Fruit fly (Drosophila melanogaster) whole organism, embryonic: ENCODE results near the gene CG31800.
A peak's percentile ranks its signal among the peaks of the same experiment; 100 is the strongest.

Experiments
- B-H1 ChIP-seq: fragments of 200-800 bp; sonication (Bioruptor generic); IDR thresholded peaks from 3 replicates; pipeline ENCODE4 v1.3.6; 2022; ENCODE audit warnings: missing biosample characterization, missing genetic modification characterization
- CG10147 ChIP-seq: fragments of 200-800 bp; sonication (Bioruptor generic); optimal IDR thresholded peaks from 2 replicates; lab custom pipeline; 2019; ENCODE audit warnings: missing biosample characterization, mild to moderate bottlenecking, missing genetic modification characterization, moderate library complexity
- CG10462 ChIP-seq: fragments of 200-800 bp; sonication (Bioruptor generic); optimal IDR thresholded peaks from 2 replicates; lab custom pipeline; 2016; ENCODE audit warnings: missing biosample characterization, missing genetic modification characterization
- CG10565 ChIP-seq: fragments of 200-800 bp; sonication (Bioruptor generic); optimal IDR thresholded peaks from 3 replicates; lab custom pipeline; 2016; ENCODE audit warnings: missing biosample characterization, mild to moderate bottlenecking, missing genetic modification characterization
- CG11695 ChIP-seq: fragments of 200-800 bp; sonication (Bioruptor generic); IDR thresholded peaks from 3 replicates; pipeline ENCODE4 v1.3.6; 2022; ENCODE audit warnings: missing biosample characterization, missing genetic modification characterization
- CG12155 ChIP-seq: fragments of 200-800 bp; sonication (Bioruptor generic); optimal IDR thresholded peaks from 3 replicates; lab custom pipeline; 2016; ENCODE audit warnings: missing biosample characterization, missing genetic modification characterization
- CG12744 ChIP-seq: fragments of 200-800 bp; sonication (Bioruptor generic); optimal IDR thresholded peaks from 2 replicates; lab custom pipeline; 2016; ENCODE audit warnings: missing biosample characterization, missing genetic modification characterization
- CG14441 ChIP-seq: fragments of 200-800 bp; sonication (Bioruptor generic); IDR thresholded peaks from 2 replicates; pipeline ENCODE4 v1.3.6; 2022; ENCODE audit warnings: missing biosample characterization, missing genetic modification characterization
- CG15479 ChIP-seq: fragments of 200-800 bp; sonication (Bioruptor generic); optimal IDR thresholded peaks from 3 replicates; lab custom pipeline; 2019; ENCODE audit warnings: missing biosample characterization, mild to moderate bottlenecking, missing genetic modification characterization, moderate library complexity
- CG16863 ChIP-seq: fragments of 200-800 bp; sonication (Bioruptor generic); optimal IDR thresholded peaks from 3 replicates; lab custom pipeline; 2016; ENCODE audit warnings: missing biosample characterization, missing genetic modification characterization
- CG2678 ChIP-seq: fragments of 200-800 bp; sonication (Bioruptor generic); optimal IDR thresholded peaks from 3 replicates; lab custom pipeline; 2019; ENCODE audit warnings: missing biosample characterization, mild to moderate bottlenecking, missing genetic modification characterization, moderate library complexity
- CG31441 ChIP-seq: fragments of 200-800 bp; sonication (Bioruptor generic); IDR thresholded peaks from 2 replicates; pipeline ENCODE4 v1.3.6; 2022; ENCODE audit warnings: missing biosample characterization, missing genetic modification characterization
- CG43689 ChIP-seq: fragments of 200-800 bp; sonication (Bioruptor generic); IDR thresholded peaks from 2 replicates; pipeline ENCODE4 v1.3.6; 2022; ENCODE audit warnings: missing biosample characterization, missing genetic modification characterization
- CG4730 ChIP-seq: fragments of 200-800 bp; sonication (Bioruptor generic); IDR thresholded peaks from 2 replicates; pipeline ENCODE4 v1.3.6; 2022; ENCODE audit warnings: missing biosample characterization, missing genetic modification characterization
- CG6175 ChIP-seq: fragments of 200-800 bp; sonication (Bioruptor generic); IDR thresholded peaks from 3 replicates; pipeline ENCODE4 v1.3.6; 2022; ENCODE audit warnings: missing biosample characterization, missing genetic modification characterization
- CG7928 ChIP-seq: fragments of 200-800 bp; sonication (Bioruptor generic); optimal IDR thresholded peaks from 2 replicates; lab custom pipeline; 2017; ENCODE audit warnings: missing biosample characterization, mild to moderate bottlenecking, missing genetic modification characterization
- CG7987 ChIP-seq: fragments of 200-800 bp; sonication (Bioruptor generic); optimal IDR thresholded peaks from 2 replicates; lab custom pipeline; 2018; ENCODE audit warnings: missing biosample characterization, mild to moderate bottlenecking, missing genetic modification characterization, moderate library complexity
- CG8924 ChIP-seq: fragments of 200-800 bp; optimal IDR thresholded peaks from 3 replicates; lab custom pipeline; 2019; ENCODE audit warnings: missing biosample characterization, mild to moderate bottlenecking, missing genetic modification characterization, moderate library complexity
- CG9437 ChIP-seq: fragments of 200-800 bp; sonication (Bioruptor generic); optimal IDR thresholded peaks from 2 replicates; lab custom pipeline; 2018; ENCODE audit warnings: missing biosample characterization, mild to moderate bottlenecking, missing genetic modification characterization
- Lhr ChIP-seq: fragments of 200-800 bp; sonication (Bioruptor generic); optimal IDR thresholded peaks from 3 replicates; lab custom pipeline; 2017; ENCODE audit warnings: mild to moderate bottlenecking, missing biosample characterization, missing genetic modification reagents, missing genetic modification characterization
- Lim3 ChIP-seq: fragments of 200-800 bp; sonication (Bioruptor generic); IDR thresholded peaks from 2 replicates; pipeline ENCODE4 v1.3.6; 2022; ENCODE audit warnings: missing biosample characterization, missing genetic modification characterization
- MTF-1 ChIP-seq: fragments of 200-800 bp; sonication (Bioruptor generic); optimal IDR thresholded peaks from 2 replicates; lab custom pipeline; 2018; ENCODE audit warnings: missing biosample characterization, mild to moderate bottlenecking, missing genetic modification characterization, borderline replicate concordance
- Mad ChIP-seq: fragments of 200-800 bp; sonication (Bioruptor generic); optimal IDR thresholded peaks from 2 replicates; lab custom pipeline; 2016; ENCODE audit warnings: missing biosample characterization, missing genetic modification characterization
- NfI ChIP-seq: fragments of 200-800 bp; sonication (Bioruptor generic); optimal IDR thresholded peaks from 3 replicates; lab custom pipeline; 2018; ENCODE audit warnings: missing biosample characterization, mild to moderate bottlenecking, missing genetic modification characterization, moderate library complexity
- Rx ChIP-seq: fragments of 200-800 bp; sonication (Bioruptor generic); IDR thresholded peaks from 2 replicates; pipeline ENCODE4 v1.3.6; 2022; ENCODE audit warnings: missing biosample characterization, missing genetic modification characterization
- Sin3A ChIP-seq: fragments of >200 bp; optimal IDR thresholded peaks from 2 replicates; lab custom pipeline; 2018
- Sox100B ChIP-seq: fragments of 200-800 bp; sonication (Bioruptor generic); optimal IDR thresholded peaks from 3 replicates; lab custom pipeline; 2018; ENCODE audit warnings: missing biosample characterization, mild to moderate bottlenecking, missing genetic modification characterization
- Stat92E ChIP-seq, 3 experiments: fragments of >200 bp in 2 of 3; fragments of 200-800 bp in 1 of 3; sonication (Bioruptor generic) in 1 of 3; optimal IDR thresholded peaks; 2 replicates each; lab custom pipeline; 2017 to 2019; ENCODE audit warnings: missing biosample characterization in 3 of 3, missing genetic modification characterization in 3 of 3, mild to moderate bottlenecking in 1 of 3, moderate library complexity in 1 of 3
- Usf ChIP-seq: fragments of 200-800 bp; sonication (Bioruptor generic); optimal IDR thresholded peaks from 2 replicates; lab custom pipeline; 2017; ENCODE audit warnings: missing genotype, missing biosample characterization, missing genetic modification characterization
- Xbp1 ChIP-seq: fragments of 200-800 bp; sonication (Bioruptor generic); optimal IDR thresholded peaks from 3 replicates; lab custom pipeline; 2016; ENCODE audit warnings: missing biosample characterization, mild to moderate bottlenecking, missing genetic modification characterization
- bigmax ChIP-seq: fragments of 200-800 bp; sonication (Bioruptor generic); optimal IDR thresholded peaks from 2 replicates; lab custom pipeline; 2018; ENCODE audit warnings: missing biosample characterization, mild to moderate bottlenecking, missing genetic modification characterization
- bowl ChIP-seq: fragments of 200-800 bp; sonication (Bioruptor generic); IDR thresholded peaks from 2 replicates; pipeline ENCODE4 v1.3.6; 2022; ENCODE audit warnings: missing biosample characterization, missing genetic modification characterization
- chif ChIP-seq, 2 experiments: fragments of 200-800 bp; sonication (Bioruptor generic); optimal IDR thresholded peaks; 3 replicates each; lab custom pipeline; 2016; ENCODE audit warnings: missing biosample characterization in 2 of 2, missing genetic modification characterization in 2 of 2
- crol ChIP-seq: fragments of 200-800 bp; sonication (Bioruptor generic); IDR thresholded peaks from 2 replicates; pipeline ENCODE4 v1.3.6; 2022; ENCODE audit warnings: missing biosample characterization, missing genetic modification characterization
- da ChIP-seq: fragments of 200-800 bp; sonication (Bioruptor generic); optimal IDR thresholded peaks from 2 replicates; lab custom pipeline; 2016; ENCODE audit warnings: missing biosample characterization, missing genetic modification characterization
- dpn ChIP-seq, 2 experiments: fragments of 200-800 bp; sonication (Bioruptor generic); optimal IDR thresholded peaks; 3 replicates each; lab custom pipeline; 2016; ENCODE audit warnings: missing biosample characterization in 2 of 2, missing genetic modification characterization in 2 of 2
- eyg ChIP-seq: fragments of 200-800 bp; sonication (Bioruptor generic); optimal IDR thresholded peaks from 3 replicates; lab custom pipeline; 2016; ENCODE audit warnings: missing biosample characterization, missing genetic modification characterization
- gfzf ChIP-seq: fragments of 200-800 bp; sonication (Bioruptor generic); optimal IDR thresholded peaks from 2 replicates; lab custom pipeline; 2016; ENCODE audit warnings: missing biosample characterization, mild to moderate bottlenecking, missing genetic modification characterization, moderate library complexity
- lmd ChIP-seq: fragments of 200-800 bp; sonication (Bioruptor generic); IDR thresholded peaks from 2 replicates; pipeline ENCODE4 v1.3.6; 2022; ENCODE audit warnings: missing biosample characterization, missing genetic modification characterization
- lola ChIP-seq, 3 experiments: fragments of >200 bp in 2 of 3; fragments of 200-800 bp in 1 of 3; sonication (Bioruptor generic) in 1 of 3; optimal IDR thresholded peaks; 2 replicates each; lab custom pipeline; 2017 to 2019; ENCODE audit warnings: missing biosample characterization in 3 of 3, missing genetic modification characterization in 3 of 3, mild to moderate bottlenecking in 1 of 3, moderate library complexity in 1 of 3
- pan ChIP-seq, 4 experiments: fragments of >200 bp in 3 of 4; fragments of 200-800 bp in 1 of 4; sonication (Bioruptor generic) in 1 of 4; optimal IDR thresholded peaks in 3 of 4; IDR thresholded peaks in 1 of 4; 2 replicates each; pipeline versions ENCODE4 v1.3.6 to Lab custom; 2017 to 2022; ENCODE audit warnings: missing biosample characterization in 2 of 4, missing genetic modification characterization in 2 of 4, mixed read lengths in 1 of 4
- pzg ChIP-seq: fragments of 200-800 bp; sonication (Bioruptor generic); optimal IDR thresholded peaks from 3 replicates; lab custom pipeline; 2018; ENCODE audit warnings: missing biosample characterization, mild to moderate bottlenecking, missing genetic modification characterization, moderate library complexity
- sd ChIP-seq: fragments of 200-800 bp; sonication (Bioruptor generic); optimal IDR thresholded peaks from 3 replicates; lab custom pipeline; 2018; ENCODE audit warnings: missing biosample characterization, mild to moderate bottlenecking, missing genetic modification characterization, moderate library complexity
- sens-2 ChIP-seq: fragments of 200-800 bp; sonication (Bioruptor generic); IDR thresholded peaks from 2 replicates; pipeline ENCODE4 v1.3.6; 2022; ENCODE audit warnings: missing biosample characterization, missing genetic modification characterization
- sisA ChIP-seq: fragments of 200-800 bp; sonication (Bioruptor generic); IDR thresholded peaks from 2 replicates; pipeline ENCODE4 v1.3.6; 2022; ENCODE audit warnings: missing biosample characterization, missing genetic modification characterization
- slp2 ChIP-seq: fragments of 200-800 bp; sonication (Bioruptor generic); optimal IDR thresholded peaks from 2 replicates; lab custom pipeline; 2016; ENCODE audit warnings: missing biosample characterization, missing genetic modification characterization
- tap ChIP-seq: fragments of 200-800 bp; optimal IDR thresholded peaks from 3 replicates; lab custom pipeline; 2019; ENCODE audit warnings: missing biosample characterization, mild to moderate bottlenecking, missing genetic modification characterization, moderate library complexity
- trh ChIP-seq: fragments of 200-800 bp; sonication (Bioruptor generic); optimal IDR thresholded peaks from 2 replicates; lab custom pipeline; 2016; ENCODE audit warnings: missing biosample characterization, missing genetic modification characterization
- zf30C ChIP-seq: fragments of 200-800 bp; sonication (Bioruptor generic); optimal IDR thresholded peaks from 3 replicates; lab custom pipeline; 2018; ENCODE audit warnings: missing biosample characterization, mild to moderate bottlenecking, missing genetic modification characterization
- zfh1 ChIP-seq: fragments of 200-800 bp; sonication (Bioruptor generic); IDR thresholded peaks from 3 replicates; pipeline ENCODE4 v1.3.6; 2022; ENCODE audit warnings: missing biosample characterization, missing genetic modification characterization

Gene CG31800

DNA sequence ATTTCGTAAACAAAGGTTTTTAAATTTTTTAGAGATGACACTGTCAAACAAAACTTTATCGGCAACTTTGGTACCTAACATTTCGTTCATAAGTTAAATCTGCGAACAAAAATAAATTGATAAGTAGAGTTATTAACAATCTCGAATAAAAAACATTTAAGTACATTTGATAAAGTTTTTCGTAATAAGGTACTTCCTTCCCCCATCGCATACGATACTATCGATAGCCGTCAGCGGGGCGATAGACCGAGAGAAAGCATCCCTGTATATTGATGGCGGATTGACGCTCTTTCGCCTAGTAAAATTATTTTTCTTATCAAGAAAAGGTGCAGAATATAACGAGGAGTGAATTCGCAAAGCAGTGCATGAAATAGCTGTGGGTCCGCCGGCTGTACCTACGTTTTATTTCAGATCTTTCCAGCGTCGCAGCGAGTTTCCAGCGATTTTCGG, 10.8 kb upstream of the CG31800 start, which contains the start of the genes Ttc19 and Acn (continued):
- TF ChIP-seq CG15479 (no peak), crol (GFP tag; lab: Robert Waterston, UW) (peak; percentile 45), dpn (GFP tag; optimal IDR thresholded peaks at IDR 0.05; lab: Kevin White, UChicago) (peak; percentile 72 to 92), B-H1 (peak; percentile 70), pan (optimal IDR thresholded peaks at IDR 0.05; lab: Kevin White, UChicago) (no peak), pan (GFP tag; optimal IDR thresholded peaks at IDR 0.05 in 1 of 2, IDR thresholded peaks at IDR 0.05 in 1 of 2) (peak in 1 of 2 experiments; percentile 87), zf30C (GFP tag; lab: Kevin White, UChicago) (no peak), trh (GFP tag; lab: Kevin White, UChicago) (peak; percentile 56), CG8924 (tag; lab: Kevin White, UChicago) (peak; percentile 85), CG31441 (GFP tag; lab: Robert Waterston, UW) (no peak; the same call in 1 of the 2 replicates), CG10462 (peak; percentile 80), CG14441 (GFP tag; lab: Robert Waterston, UW) (peak; percentile 82), Sin3A (lab: Kevin White, UChicago) (peak; percentile 64), CG10565 (GFP tag; lab: Kevin White, UChicago) (peak; percentile 9), CG11695 (GFP tag; lab: Robert Waterston, UW) (peak; percentile 53; the same call in 1 of the 3 replicates), NfI (GFP tag; lab: Kevin White, UChicago) (peak; percentile 86), CG2678 (tag; lab: Kevin White, UChicago) (peak; percentile 85), sd (tag; lab: Kevin White, UChicago) (no peak), pzg (GFP tag; lab: Kevin White, UChicago) (peak; percentile 73), sisA (peak; percentile 84), zfh1 (GFP tag; lab: Robert Waterston, UW) (peak; percentile 90), chif (GFP tag; optimal IDR thresholded peaks at IDR 0.05; lab: Kevin White, UChicago) (peak; percentile 86), da (peak; percentile 76), bigmax (GFP tag; lab: Kevin White, UChicago) (no peak), CG6175 (GFP tag; lab: Robert Waterston, UW) (peak; percentile 61; the same call in 1 of the 3 replicates), Sox100B (GFP tag; lab: Kevin White, UChicago) (no peak), bowl (peak; percentile 54; the same call in 1 of the 2 replicates), CG16863 (GFP tag; lab: Kevin White, UChicago) (peak; percentile 89), tap (tag; lab: Kevin White, UChicago) (peak; percentile 63), CG10147 (GFP tag; lab: Kevin White, UChicago) (peak; percentile 84), gfzf (GFP tag; lab: Kevin White, UChicago) (peak; percentile 37), Usf (GFP tag; lab: Kevin White, UChicago) (peak; percentile 32), Rx (GFP tag; lab: Robert Waterston, UW) (peak; percentile 53; the same call in 1 of the 2 replicates), sens-2 (GFP tag; lab: Robert Waterston, UW) (peak; percentile 59), Stat92E (GFP tag; optimal IDR thresholded peaks at IDR 0.05; lab: Kevin White, UChicago) (peak in 1 of 3 experiments; percentile 8), CG9437 (GFP tag; lab: Kevin White, UChicago) (peak; percentile 82), Xbp1 (GFP tag; lab: Kevin White, UChicago) (peak; percentile 90), Mad (GFP tag; lab: Kevin White, UChicago) (peak; percentile 81), CG7928 (GFP tag; lab: Kevin White, UChicago) (peak; percentile 49), lmd (GFP tag; lab: Robert Waterston, UW) (peak; percentile 79), CG43689 (GFP tag; lab: Robert Waterston, UW) (0 out of 2 replicates have a peak, but pooled peaks have one; percentile 9), Lim3 (peak; percentile 46; the same call in 1 of the 2 replicates), eyg (GFP tag; lab: Kevin White, UChicago) (peak; percentile 88), CG7987 (peak; percentile 53), MTF-1 (GFP tag; lab: Kevin White, UChicago) (no peak), CG12155 (peak; percentile 77), CG4730 (peak; percentile 77), slp2 (peak; percentile 86), Lhr (GFP tag; lab: Kevin White, UChicago) (peak; percentile 51), lola (GFP tag; optimal IDR thresholded peaks at IDR 0.05; lab: Kevin White, UChicago) (peak in 1 of 3 experiments; percentile 80), CG12744 (peak; percentile 77)
